Fruit fly (Drosophila melanogaster): Measurements from ENCODE around the gene CG43750.

Gene CG43750

dm6 chr2L:2390589-2390988 is at the start of gene CG43750:
Gene CG43750, minus strand, starts transcription at chr2L:2390689.
- TF ChIP-seq noc (tag; optimal IDR thresholded peaks at IDR 0.05) = no peak

dm6 chr2L:2438640-2439276 is 48.3 kb upstream of the CG43750 start:
- TF ChIP-seq noc (tag; optimal IDR thresholded peaks at IDR 0.05) = no peak

dm6 chr2L:2436258-2436657 is 45.8 kb upstream of the CG43750 start:
- TF ChIP-seq noc (tag; optimal IDR thresholded peaks at IDR 0.05) = no peak

- no peak for TF ChIP-seq noc (tag; optimal IDR thresholded peaks at IDR 0.05)
Observed at dm6 chr2L:2434222-2434621, 43.7 kb upstream of the CG43750 start.

- no peak for TF ChIP-seq noc (tag; optimal IDR thresholded peaks at IDR 0.05)
Observed at dm6 chr2L:2433494-2434054, 43.1 kb upstream of the CG43750 start.

- no peak for TF ChIP-seq noc (tag; optimal IDR thresholded peaks at IDR 0.05)
Observed at dm6 chr2L:2432809-2433493, 42.5 kb upstream of the CG43750 start.

- no peak for TF ChIP-seq noc (tag; optimal IDR thresholded peaks at IDR 0.05)
Observed at dm6 chr2L:2430251-2430650, 39.8 kb upstream of the CG43750 start.

dm6 chr2L:2429588-2429987 is 39.1 kb upstream of the CG43750 start:
- no peak for TF ChIP-seq noc (tag; optimal IDR thresholded peaks at IDR 0.05)

dm6 chr2L:2428209-2428488 is 37.7 kb upstream of the CG43750 start, which contains the start of gene dpp:
Gene dpp, plus strand, starts transcription at chr2L:2428372.
- no peak for TF ChIP-seq noc (tag; optimal IDR thresholded peaks at IDR 0.05)

- TF ChIP-seq noc (tag; optimal IDR thresholded peaks at IDR 0.05) = no peak
Observed at dm6 chr2L:2427384-2428208, 37.1 kb upstream of the CG43750 start.

dm6 chr2L:2426444-2427188 is 36.1 kb upstream of the CG43750 start:
- TF ChIP-seq noc (tag; optimal IDR thresholded peaks at IDR 0.05) = no peak

dm6 chr2L:2425652-2426192 is 35.2 kb upstream of the CG43750 start:
- no peak for TF ChIP-seq noc (tag; optimal IDR thresholded peaks at IDR 0.05)

dm6 chr2L:2424497-2424896 is 34.0 kb upstream of the CG43750 start, which contains the start of gene CG44139:
Gene CG44139, plus strand, starts transcription at chr2L:2424797.
- no peak for TF ChIP-seq noc (tag; optimal IDR thresholded peaks at IDR 0.05)

- TF ChIP-seq noc (tag; optimal IDR thresholded peaks at IDR 0.05) = no peak
Observed at dm6 chr2L:2420490-2420889, 30.0 kb upstream of the CG43750 start, which contains the start of gene CG9886. Gene CG9886, plus strand, starts transcription at chr2L:2420830.

- no peak for TF ChIP-seq noc (tag; optimal IDR thresholded peaks at IDR 0.05)
Observed at dm6 chr2L:2419913-2420312, 29.4 kb upstream of the CG43750 start, which contains the start of gene CG34447. Gene CG34447, minus strand, starts transcription at chr2L:2420013.

Data from whole organism, larva.